Worm (Caenorhabditis elegans) whole organism, young adult: Measurements from ENCODE around the gene pmp-5.
A peak's percentile ranks its signal among the peaks of the same experiment; 100 is the strongest.

ENCODE experiments used
- C17E4.6 ChIP-seq: fragments of 200-800 bp; sonication (Bioruptor generic); IDR thresholded peaks from 2 replicates; pipeline ENCODE4 v1.3.6; 2022; ENCODE audit warnings: missing genetic modification reagents, missing genetic modification characterization, missing compliant biosample characterization
- F37B4.10 ChIP-seq: fragments of 200-800 bp; sonication (Bioruptor generic); IDR thresholded peaks from 2 replicates; pipeline ENCODE4 v1.3.6; 2022; ENCODE audit warnings: missing genetic modification characterization, missing compliant biosample characterization
- F49E8.2 ChIP-seq: sonication (generic microtip); optimal IDR thresholded peaks from 3 replicates; lab custom pipeline; 2017; ENCODE audit warnings: missing genetic modification characterization, mild to moderate bottlenecking, missing compliant biosample characterization, antibody characterized with exemption, moderate library complexity; ENCODE audit not compliant: insufficient read depth
- F57C9.4 ChIP-seq: sonication (generic microtip); optimal IDR thresholded peaks from 2 replicates; lab custom pipeline; 2017; ENCODE audit warnings: mild to moderate bottlenecking, missing genetic modification characterization, missing compliant biosample characterization
- K11D2.4 ChIP-seq: fragments of 200-800 bp; sonication (Bioruptor generic); IDR thresholded peaks from 2 replicates; pipeline ENCODE4 v1.3.6; 2022; ENCODE audit warnings: missing genetic modification reagents, missing genetic modification characterization, missing compliant biosample characterization
- T26A5.8 ChIP-seq: sonication (generic microtip); optimal IDR thresholded peaks from 2 replicates; lab custom pipeline; 2016; ENCODE audit warnings: missing genetic modification characterization, missing compliant biosample characterization
- Y53G8AR.9 ChIP-seq: fragments of 200-800 bp; sonication (Bioruptor generic); conservative IDR thresholded peaks from 2 replicates; pipeline ENCODE4 v1.3.6; 2022; ENCODE audit warnings: missing genetic modification reagents, missing genetic modification characterization, missing compliant biosample characterization
- Y67H2A.10 ChIP-seq: fragments of 200-800 bp; sonication (Bioruptor generic); conservative IDR thresholded peaks from 2 replicates; pipeline ENCODE4 v1.3.6; 2022; ENCODE audit warnings: missing genetic modification reagents, missing genetic modification characterization, missing compliant biosample characterization
- Y79H2A.3 ChIP-seq: fragments of 200-800 bp; sonication (Bioruptor generic); conservative IDR thresholded peaks from 2 replicates; pipeline ENCODE4 v1.3.6; 2022; ENCODE audit warnings: missing genetic modification reagents, missing genetic modification characterization, missing compliant biosample characterization
- attf-6 ChIP-seq: fragments of 200-800 bp; sonication (Bioruptor generic); IDR thresholded peaks from 2 replicates; pipeline ENCODE4 v1.3.6; 2022; ENCODE audit warnings: missing genetic modification reagents, missing genetic modification characterization, missing compliant biosample characterization
- bed-1 ChIP-seq: fragments of 200-800 bp; sonication (Bioruptor generic); IDR thresholded peaks from 2 replicates; pipeline ENCODE4 v1.3.6; 2022; ENCODE audit warnings: missing genetic modification reagents, missing genetic modification characterization, missing compliant biosample characterization
- ceh-79 ChIP-seq: sonication (generic microtip); optimal IDR thresholded peaks from 2 replicates; lab custom pipeline; 2017; ENCODE audit warnings: mild to moderate bottlenecking, missing genetic modification characterization, missing compliant biosample characterization
- ceh-91 ChIP-seq: fragments of 200-800 bp; sonication (Bioruptor generic); IDR thresholded peaks from 2 replicates; pipeline ENCODE4 v1.3.6; 2022; ENCODE audit warnings: missing genetic modification reagents, missing genetic modification characterization, missing compliant biosample characterization
- dox-1 ChIP-seq: fragments of 200-800 bp; sonication (Bioruptor generic); IDR thresholded peaks from 2 replicates; pipeline ENCODE4 v1.3.6; 2022; ENCODE audit warnings: missing genetic modification reagents, missing genetic modification characterization, missing compliant biosample characterization
- dpl-1 ChIP-seq: fragments of 150-350 bp; optimal IDR thresholded peaks from 2 replicates; lab custom pipeline; 2014; ENCODE audit warnings: missing biosample characterization, missing genetic modification reagents, missing genetic modification characterization
- ets-4 ChIP-seq: fragments of 200-800 bp; sonication (Bioruptor generic); optimal IDR thresholded peaks from 2 replicates; lab custom pipeline; 2018; ENCODE audit warnings: mild to moderate bottlenecking, missing genetic modification characterization, missing compliant biosample characterization
- gei-17 ChIP-seq: fragments of 200-800 bp; sonication (Bioruptor generic); optimal IDR thresholded peaks from 2 replicates; lab custom pipeline; 2018; ENCODE audit warnings: mild to moderate bottlenecking, missing genetic modification characterization, missing compliant biosample characterization
- hmg-1.2 ChIP-seq: fragments of 200-800 bp; sonication (Bioruptor generic); IDR thresholded peaks from 2 replicates; pipeline ENCODE4 v1.3.6; 2022; ENCODE audit warnings: missing genetic modification reagents, missing genetic modification characterization, missing compliant biosample characterization
- hsf-1 ChIP-seq: fragments of 200-800 bp; sonication (Bioruptor generic); IDR thresholded peaks from 2 replicates; pipeline ENCODE4 v1.3.6; 2022; ENCODE audit warnings: missing genetic modification reagents, missing genetic modification characterization, missing compliant biosample characterization
- lag-1 ChIP-seq: fragments of 200-800 bp; sonication (Bioruptor generic); IDR thresholded peaks from 2 replicates; pipeline ENCODE4 v1.3.6; 2022; ENCODE audit warnings: missing genetic modification reagents, missing genetic modification characterization, missing compliant biosample characterization
- lin-26 ChIP-seq: fragments of 200-800 bp; sonication (Bioruptor generic); IDR thresholded peaks from 2 replicates; pipeline ENCODE4 v1.3.6; 2022; ENCODE audit warnings: missing genetic modification reagents, missing genetic modification characterization, missing compliant biosample characterization
- lin-35 ChIP-seq, 3 experiments: fragments of 150-350 bp in 2 of 3; sonication (generic microtip) in 1 of 3; optimal IDR thresholded peaks; 2 replicates each; lab custom pipeline; 2014 to 2018; ENCODE audit warnings: missing biosample characterization in 3 of 3, missing genetic modification characterization in 3 of 3, missing genetic modification reagents in 3 of 3
- lin-40 ChIP-seq: sonication (generic microtip); optimal IDR thresholded peaks from 2 replicates; lab custom pipeline; 2016; ENCODE audit warnings: missing genetic modification characterization, mild to moderate bottlenecking, missing compliant biosample characterization, missing genotype, missing genetic modification reagents
- mcd-1 ChIP-seq: fragments of 200-800 bp; sonication (Bioruptor generic); IDR thresholded peaks from 2 replicates; pipeline ENCODE4 v1.3.6; 2022; ENCODE audit warnings: missing genetic modification reagents, missing genetic modification characterization, missing compliant biosample characterization
- nfya-2 ChIP-seq: fragments of 200-800 bp; sonication (Bioruptor generic); IDR thresholded peaks from 2 replicates; pipeline ENCODE4 v1.3.6; 2022; ENCODE audit warnings: missing genetic modification reagents, missing genetic modification characterization, missing compliant biosample characterization
- nhr-80 ChIP-seq: sonication (generic microtip); optimal IDR thresholded peaks from 2 replicates; lab custom pipeline; 2016; ENCODE audit warnings: missing genetic modification characterization, missing compliant biosample characterization
- nhr-90 ChIP-seq: sonication (generic microtip); optimal IDR thresholded peaks from 2 replicates; lab custom pipeline; 2016; ENCODE audit warnings: missing genotype, mild to moderate bottlenecking, missing genetic modification characterization, missing compliant biosample characterization
- repo-1 ChIP-seq: sonication (generic microtip); optimal IDR thresholded peaks from 2 replicates; lab custom pipeline; 2017; ENCODE audit warnings: mild to moderate bottlenecking, missing genetic modification characterization, missing compliant biosample characterization
- rpc-1 ChIP-seq, 2 experiments: fragments of 150-350 bp in 1 of 2; sonication (generic microtip) in 1 of 2; optimal IDR thresholded peaks; 2 replicates each; lab custom pipeline; 2014 to 2018; ENCODE audit warnings: missing biosample characterization in 1 of 2, missing genetic modification characterization in 1 of 2, missing genetic modification reagents in 1 of 2, missing genotype in 1 of 2
- sdz-38 ChIP-seq: sonication (generic microtip); optimal IDR thresholded peaks from 2 replicates; lab custom pipeline; 2016; ENCODE audit warnings: missing genotype, missing genetic modification characterization, missing compliant biosample characterization
- snpc-3.4 ChIP-seq: sonication (generic microtip); optimal IDR thresholded peaks from 2 replicates; lab custom pipeline; 2017; ENCODE audit warnings: missing genetic modification characterization, mild to moderate bottlenecking, missing compliant biosample characterization, antibody characterized with exemption, moderate library complexity, missing genotype, missing genetic modification reagents
- tbp1 ChIP-seq: fragments of 200-800 bp; sonication (Bioruptor generic); optimal IDR thresholded peaks from 2 replicates; lab custom pipeline; 2018; ENCODE audit warnings: mild to moderate bottlenecking, missing genetic modification characterization, missing compliant biosample characterization

pmp-5 gene

ce11 chrV:6669520-6669919 lies 3.9 kb upstream of the pmp-5 start, which contains the start of gene cest-28:
cest-28 (plus strand) TSS chrV:6669820.
- TF ChIP-seq nhr-80 (tag; lab: Kevin White, UChicago) (peak; percentile 32), F49E8.2 (no peak)

- TF ChIP-seq K11D2.4 (GFP tag; lab: Robert Waterston, UW) = no peak
- no peak for TF ChIP-seq nhr-90 (tag; lab: Kevin White, UChicago)
- TF ChIP-seq lin-26 (GFP tag; lab: Robert Waterston, UW) = no peak
- TF ChIP-seq bed-1 = no peak
- no peak for TF ChIP-seq Y53G8AR.9
- TF ChIP-seq snpc-3.4 (tag; lab: Kevin White, UChicago) = no peak
- no peak for TF ChIP-seq Y79H2A.3 (GFP tag; lab: Robert Waterston, UW)
- TF ChIP-seq lin-40 = no peak
- no peak for TF ChIP-seq repo-1 (tag; lab: Kevin White, UChicago)
- no peak for TF ChIP-seq gei-17 (GFP tag; lab: Kevin White, UChicago)
- no peak for TF ChIP-seq ceh-79 (tag; lab: Kevin White, UChicago)
Observed at ce11 chrV:6668741-6669140, 3.1 kb upstream of the pmp-5 start, which contains the start of gene str-180. str-180 (minus strand) TSS chrV:6668841.

- no peak for TF ChIP-seq F37B4.10 (GFP tag; lab: Robert Waterston, UW)
- peak; percentile 33 for TF ChIP-seq nhr-80 (tag; lab: Kevin White, UChicago)
- no peak for TF ChIP-seq snpc-3.4 (tag; lab: Kevin White, UChicago)
- no peak for TF ChIP-seq ets-4 (GFP tag; lab: Kevin White, UChicago)
- TF ChIP-seq, all 124 proteins: peak for 1
Observed at ce11 chrV:6666557-6666956, 944 bp upstream of the pmp-5 start.

ce11 chrV:6662505-6662904 lies 3.1 kb downstream of the pmp-5 start:
- TF ChIP-seq lin-40 (no peak), T26A5.8 (tag; lab: Kevin White, UChicago) (no peak), Y67H2A.10 (GFP tag; lab: Robert Waterston, UW) (no peak), ceh-91 (no peak), C17E4.6 (no peak), mcd-1 (GFP tag; lab: Robert Waterston, UW) (no peak), rpc-1 (optimal IDR thresholded peaks at IDR 0.05; lab: Kevin White, UChicago) (no peak), rpc-1 (tag; optimal IDR thresholded peaks at IDR 0.05; lab: Kevin White, UChicago) (no peak), ets-4 (GFP tag; lab: Kevin White, UChicago) (no peak), hmg-1.2 (GFP tag; lab: Robert Waterston, UW) (0 out of 2 replicates have a peak, but pooled peaks have one; percentile 16)

ce11 chrV:6661658-6662057 lies 4.0 kb downstream of the pmp-5 start:
- TF ChIP-seq lag-1 (GFP tag; lab: Robert Waterston, UW) (no peak), tbp1 (GFP tag; lab: Kevin White, UChicago) (no peak), ceh-91 (no peak), nfya-2 (GFP tag; lab: Robert Waterston, UW) (no peak), dpl-1 (GFP tag; lab: Kevin White, UChicago) (no peak), hsf-1 (0 out of 2 replicates have a peak, but pooled peaks have one; percentile 25), Y79H2A.3 (GFP tag; lab: Robert Waterston, UW) (no peak), attf-6 (GFP tag; lab: Robert Waterston, UW) (no peak), sdz-38 (tag; lab: Kevin White, UChicago) (no peak), lin-35 (GFP tag; optimal IDR thresholded peaks at IDR 0.05; lab: Kevin White, UChicago) (no peak), dox-1 (GFP tag; lab: Robert Waterston, UW) (no peak), repo-1 (tag; lab: Kevin White, UChicago) (peak; percentile 23), F57C9.4 (tag; lab: Kevin White, UChicago) (no peak), lin-26 (GFP tag; lab: Robert Waterston, UW) (no peak)
